Worm (Caenorhabditis elegans) whole organism, L2 larva: ENCODE data around the gene F55C12.4.

Source experiments
- ceh-16 ChIP-seq: fragments of 150-350 bp; optimal IDR thresholded peaks from 2 replicates; lab custom pipeline; 2014; ENCODE audit warnings: missing biosample characterization, missing genetic modification characterization
- ceh-82 ChIP-seq: fragments of 150-350 bp; optimal IDR thresholded peaks from 2 replicates; lab custom pipeline; 2014; ENCODE audit warnings: missing biosample characterization, missing genetic modification characterization
- dmd-4 ChIP-seq: sonication (generic microtip); optimal IDR thresholded peaks from 2 replicates; lab custom pipeline; 2017; ENCODE audit warnings: missing biosample characterization, missing genetic modification characterization
- elt-3 ChIP-seq: sonication (generic microtip); optimal IDR thresholded peaks from 2 replicates; lab custom pipeline; 2017; ENCODE audit warnings: missing biosample characterization, missing genetic modification characterization
- lin-39 ChIP-seq: fragments of 150-350 bp; optimal IDR thresholded peaks from 2 replicates; lab custom pipeline; 2014; ENCODE audit warnings: missing biosample characterization, missing genetic modification reagents, missing genetic modification characterization
- snpc-4 ChIP-seq: fragments of 150-350 bp; optimal IDR thresholded peaks from 2 replicates; lab custom pipeline; 2014; ENCODE audit warnings: missing biosample characterization, missing genetic modification characterization
- unc-39 ChIP-seq: fragments of 150-350 bp; optimal IDR thresholded peaks from 2 replicates; lab custom pipeline; 2014; ENCODE audit warnings: missing biosample characterization, missing genetic modification characterization
- zag-1 ChIP-seq: fragments of 150-350 bp; optimal IDR thresholded peaks from 2 replicates; lab custom pipeline; 2014; ENCODE audit warnings: missing biosample characterization, missing genetic modification characterization

- no peak for TF ChIP-seq elt-3 (tag; lab: Kevin White, UChicago)
- no peak for TF ChIP-seq zag-1 (tag; lab: Kevin White, UChicago)
- no peak for TF ChIP-seq unc-39 (tag; lab: Kevin White, UChicago)
- no peak for TF ChIP-seq ceh-16 (tag; lab: Kevin White, UChicago)
- TF ChIP-seq snpc-4 (tag; lab: Kevin White, UChicago), result no peak
- TF ChIP-seq ceh-82 (tag; lab: Kevin White, UChicago), result no peak
- no peak for TF ChIP-seq lin-39 (tag; lab: Kevin White, UChicago)
- TF ChIP-seq dmd-4 (tag; lab: Kevin White, UChicago), result no peak
These were observed 31.4 kb upstream of the F55C12.4 start for ce11 chrII:5889417-5890139.
